Worm (Caenorhabditis elegans): ENCODE data around the gene chk-2.

ce11 chrV:19958744-19959143, 42.9 kb upstream of the chk-2 start, which contains the start of gene srh-172:
- TF ChIP-seq lin-40 (tag; optimal IDR thresholded peaks at IDR 0.05) (no peak), him-1 (tag; optimal IDR thresholded peaks at IDR 0.05) (no peak), K12H6.12 (tag; optimal IDR thresholded peaks at IDR 0.05) (no peak), unc-62 (GFP tag; optimal IDR thresholded peaks at IDR 0.05) (no peak), tbx-9 (tag; optimal IDR thresholded peaks at IDR 0.05; ENCODE audit: borderline replicate concordance) (no peak), pbrm-1 (GFP tag; IDR thresholded peaks at IDR 0.05) (no peak), ama-1 (optimal IDR thresholded peaks at IDR 0.05) (no peak), ama-1 (GFP tag; optimal IDR thresholded peaks at IDR 0.05) (no peak), pha-4 (tag; optimal IDR thresholded peaks at IDR 0.05) (no peak), lin-26 (GFP tag; IDR thresholded peaks at IDR 0.05) (no peak), let-607 (tag; optimal IDR thresholded peaks at IDR 0.05) (no peak)

Measured in whole organism, young adult.